Worm (Caenorhabditis elegans) whole organism, midembryonic: Measurements from ENCODE around the gene K05B2.4.

Experiments used
- T22C8.4 ChIP-seq: fragments of 200-800 bp; sonication (Bioruptor generic); IDR thresholded peaks from 2 replicates; pipeline ENCODE4 v1.3.6; 2022; ENCODE audit warnings: missing genetic modification characterization, missing compliant biosample characterization
- klf-2 ChIP-seq: fragments of 200-800 bp; sonication (Bioruptor generic); conservative IDR thresholded peaks from 2 replicates; pipeline ENCODE4 v1.3.6; 2022; ENCODE audit warnings: missing genetic modification reagents, missing genetic modification characterization, missing compliant biosample characterization
- ref-1 ChIP-seq: fragments of 200-800 bp; sonication (Bioruptor generic); conservative IDR thresholded peaks from 2 replicates; pipeline ENCODE4 v1.3.6; 2022; ENCODE audit warnings: missing genetic modification reagents, missing genetic modification characterization, missing compliant biosample characterization
- tab-1 ChIP-seq: fragments of 200-800 bp; sonication (Bioruptor generic); IDR thresholded peaks from 2 replicates; pipeline ENCODE4 v1.3.6; 2022; ENCODE audit warnings: missing genetic modification characterization, missing compliant biosample characterization

- TF ChIP-seq T22C8.4 (GFP tag; lab: Robert Waterston, UW) (peak; percentile 56; the same call in 1 of the 2 replicates), klf-2 (GFP tag; lab: Robert Waterston, UW) (no peak), ref-1 (no peak), tab-1 (GFP tag; lab: Robert Waterston, UW) (no peak)
Measured at ce11 chrX:4961681-4962656, 41.2 kb upstream of the K05B2.4 start.
